Worm (Caenorhabditis elegans) whole organism, L4 larva: ENCODE results near the gene sma-2.

Source experiments
- F10B5.3 ChIP-seq: sonication (generic microtip); optimal IDR thresholded peaks from 2 replicates; lab custom pipeline; 2016; ENCODE audit warnings: mild to moderate bottlenecking, missing genetic modification characterization, missing compliant biosample characterization
- F37D6.2 ChIP-seq: sonication (generic microtip); optimal IDR thresholded peaks from 2 replicates; lab custom pipeline; 2016; ENCODE audit warnings: mild to moderate bottlenecking, missing genetic modification characterization, missing compliant biosample characterization
- ZK546.5 ChIP-seq, 2 experiments: sonication (generic microtip); optimal IDR thresholded peaks; 2 replicates each; lab custom pipeline; 2017; ENCODE audit warnings: missing biosample characterization in 2 of 2, missing genetic modification characterization in 2 of 2
- ceh-82 ChIP-seq: sonication (generic microtip); optimal IDR thresholded peaks from 2 replicates; lab custom pipeline; 2017; ENCODE audit warnings: missing biosample characterization, missing genetic modification characterization
- daf-19 ChIP-seq: fragments of 200-800 bp; sonication (Bioruptor generic); conservative IDR thresholded peaks from 2 replicates; pipeline ENCODE4 v1.3.6; 2022; ENCODE audit warnings: missing genetic modification characterization, missing compliant biosample characterization
- daf-8 ChIP-seq: fragments of 200-800 bp; sonication (Bioruptor generic); IDR thresholded peaks from 2 replicates; pipeline ENCODE4 v1.3.6; 2022; ENCODE audit warnings: missing genetic modification characterization, missing compliant biosample characterization
- dmd-8 ChIP-seq: fragments of 200-800 bp; sonication (Bioruptor generic); IDR thresholded peaks from 2 replicates; pipeline ENCODE4 v1.3.6; 2022; ENCODE audit warnings: missing genetic modification characterization, missing compliant biosample characterization
- egl-43 ChIP-seq: fragments of 200-800 bp; sonication (Bioruptor generic); IDR thresholded peaks from 2 replicates; pipeline ENCODE4 v1.3.6; 2022; ENCODE audit warnings: missing genetic modification reagents, missing genetic modification characterization, missing compliant biosample characterization
- fos-1 ChIP-seq: fragments of 150-350 bp; optimal IDR thresholded peaks from 2 replicates; lab custom pipeline; 2014; ENCODE audit warnings: missing biosample characterization, missing genetic modification characterization
- lin-1 ChIP-seq: fragments of 200-800 bp; sonication (Bioruptor generic); IDR thresholded peaks from 2 replicates; pipeline ENCODE4 v1.3.6; 2022; ENCODE audit warnings: missing genetic modification reagents, missing genetic modification characterization, missing compliant biosample characterization
- lin-38 ChIP-seq: fragments of 200-800 bp; sonication (Bioruptor generic); IDR thresholded peaks from 2 replicates; pipeline ENCODE4 v1.3.6; 2022; ENCODE audit warnings: missing genetic modification reagents, missing genetic modification characterization, missing compliant biosample characterization
- snpc-4 ChIP-seq: fragments of 150-350 bp; optimal IDR thresholded peaks from 2 replicates; lab custom pipeline; 2014; ENCODE audit warnings: missing biosample characterization, missing genetic modification characterization
- zip-2 ChIP-seq: fragments of 150-350 bp; optimal IDR thresholded peaks from 2 replicates; lab custom pipeline; 2014; ENCODE audit warnings: missing biosample characterization, missing genetic modification characterization

ce11 chrIII:8780473-8780872 lies 31.0 kb downstream of the sma-2 start:
- TF ChIP-seq snpc-4 (tag; lab: Kevin White, UChicago): no peak
- no peak for TF ChIP-seq F37D6.2 (tag; lab: Kevin White, UChicago)
- TF ChIP-seq ZK546.5 (tag; optimal IDR thresholded peaks at IDR 0.05; lab: Kevin White, UChicago): no peak
- no peak for TF ChIP-seq zip-2 (tag; lab: Kevin White, UChicago)
- TF ChIP-seq dmd-8 (GFP tag; lab: Robert Waterston, UW): no peak
- no peak for TF ChIP-seq daf-19 (GFP tag; lab: Robert Waterston, UW)
- TF ChIP-seq F10B5.3: no peak
- no peak for TF ChIP-seq fos-1 (tag; lab: Kevin White, UChicago)
- TF ChIP-seq ceh-82 (tag; lab: Kevin White, UChicago): no peak
- TF ChIP-seq egl-43: no peak
- no peak for TF ChIP-seq lin-1 (GFP tag; lab: Robert Waterston, UW)
- no peak for TF ChIP-seq daf-8
- no peak for TF ChIP-seq lin-38 (GFP tag; lab: Robert Waterston, UW)
